Fruit fly (Drosophila melanogaster): ENCODE data around the gene CG11029.

The CG11029 gene

DNA sequence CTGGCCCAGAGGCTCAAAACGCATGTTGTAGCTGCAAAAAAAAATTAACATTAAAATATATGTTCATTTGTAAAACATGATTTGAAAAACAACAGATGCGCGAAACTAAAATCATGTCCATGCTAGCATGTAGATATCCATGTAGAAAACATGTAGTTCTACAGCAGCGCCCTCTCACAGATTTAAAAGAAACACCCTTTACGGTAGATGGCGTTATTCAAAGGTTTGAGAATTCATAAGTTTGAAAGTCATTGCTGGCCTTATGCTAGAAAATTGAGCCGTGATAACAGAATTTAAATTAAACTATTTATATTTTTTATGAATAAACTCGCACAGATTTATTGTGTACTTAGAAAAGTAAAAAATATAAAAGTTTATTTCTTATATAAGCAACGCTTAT is 25.2 kb downstream of the CG11029 start (continued):
- TF ChIP-seq Usf (GFP tag; optimal IDR thresholded peaks at IDR 0.05) (no peak), jing (GFP tag; optimal IDR thresholded peaks at IDR 0.05) (no peak), croc (GFP tag; conservative IDR thresholded peaks at IDR 0.05) (no peak), gt (GFP tag; IDR thresholded peaks at IDR 0.05) (no peak), CG2129 (GFP tag; IDR thresholded peaks at IDR 0.05; ENCODE audit: partially characterized antibody) (no peak), CG7963 (GFP tag; IDR thresholded peaks at IDR 0.05; ENCODE audit: partially characterized antibody) (no peak), CG10543 (GFP tag; optimal IDR thresholded peaks at IDR 0.05) (no peak), amos (GFP tag; IDR thresholded peaks at IDR 0.05; ENCODE audit: partially characterized antibody) (peak; percentile 82), kni (GFP tag; optimal IDR thresholded peaks at IDR 0.05) (no peak), CG3163 (GFP tag; optimal IDR thresholded peaks at IDR 0.05) (no peak), cas (GFP tag; IDR thresholded peaks at IDR 0.05) (no peak), maf-S (GFP tag; optimal IDR thresholded peaks at IDR 0.05) (no peak), CG8089 (GFP tag; optimal IDR thresholded peaks at IDR 0.05) (no peak), CG13424 (tag; optimal IDR thresholded peaks at IDR 0.05) (peak; percentile 5), nau (GFP tag; optimal IDR thresholded peaks at IDR 0.05) (no peak), pita (GFP tag; optimal IDR thresholded peaks at IDR 0.05) (peak; percentile 20), Ets65A (GFP tag) (peak; percentile 97), schlank (tag; optimal IDR thresholded peaks at IDR 0.05) (no peak), CG8290 (GFP tag; optimal IDR thresholded peaks at IDR 0.05) (peak; percentile 10), CG8290 (tag; optimal IDR thresholded peaks at IDR 0.05) (no peak), CG11247 (GFP tag; IDR thresholded peaks at IDR 0.05) (peak; percentile 43; the same call in 1 of the 2 replicates), h (optimal IDR thresholded peaks at IDR 0.05) (no peak), CHES-1-like (GFP tag; optimal IDR thresholded peaks at IDR 0.05) (no peak)

- TF ChIP-seq D19B (GFP tag; optimal IDR thresholded peaks at IDR 0.05) = no peak
- TF ChIP-seq tgo (GFP tag; IDR thresholded peaks at IDR 0.05) = no peak
- TF ChIP-seq Ada2b (GFP tag; IDR thresholded peaks at IDR 0.05) = no peak
- TF ChIP-seq Ssrp (tag; optimal IDR thresholded peaks at IDR 0.05) = no peak
- TF ChIP-seq exex (tag; optimal IDR thresholded peaks at IDR 0.05) = peak; percentile 11
- TF ChIP-seq croc (GFP tag; conservative IDR thresholded peaks at IDR 0.05) = no peak
- no peak for TF ChIP-seq run (tag; optimal IDR thresholded peaks at IDR 0.05)
- TF ChIP-seq NK7.1 (GFP tag; optimal IDR thresholded peaks at IDR 0.05) = no peak
- TF ChIP-seq ab (GFP tag; optimal IDR thresholded peaks at IDR 0.05) = no peak
- TF ChIP-seq CG11504 (tag; optimal IDR thresholded peaks at IDR 0.05) = no peak
- TF ChIP-seq gcm (GFP tag; optimal IDR thresholded peaks at IDR 0.05) = peak; percentile 46
- TF ChIP-seq CG2199 (GFP tag; IDR thresholded peaks at IDR 0.05) = 0 out of 3 replicates have a peak, but pooled peaks have one; percentile 52
- TF ChIP-seq grau (tag; optimal IDR thresholded peaks at IDR 0.05) = no peak
- TF ChIP-seq Hr51 (GFP tag; optimal IDR thresholded peaks at IDR 0.05) = no peak
Measured at dm6 chr2L:5772262-5772661, 26.3 kb downstream of the CG11029 start.

- TF ChIP-seq CG7786 (GFP tag; optimal IDR thresholded peaks at IDR 0.05) = peak; percentile 5
- TF ChIP-seq CG1792 (GFP tag; optimal IDR thresholded peaks at IDR 0.05) = no peak
- no peak for TF ChIP-seq p53 (GFP tag; optimal IDR thresholded peaks at IDR 0.05)
- peak; percentile 44 for TF ChIP-seq Meics (GFP tag; optimal IDR thresholded peaks at IDR 0.05)
- TF ChIP-seq bbx (GFP tag; IDR thresholded peaks at IDR 0.05; ENCODE audit: partially characterized antibody) = peak; percentile 19; the same call in 1 of the 2 replicates
- TF ChIP-seq exex (tag; optimal IDR thresholded peaks at IDR 0.05) = no peak
- peak; percentile 69; the same call in 1 of the 3 replicates for TF ChIP-seq hb (GFP tag; IDR thresholded peaks at IDR 0.05; ENCODE audit: partially characterized antibody)
- no peak for TF ChIP-seq CG10565 (GFP tag; optimal IDR thresholded peaks at IDR 0.05)
- peak; percentile 6 for TF ChIP-seq lilli (GFP tag; optimal IDR thresholded peaks at IDR 0.05)
- peak; percentile 8 for TF ChIP-seq CG15514 (GFP tag; optimal IDR thresholded peaks at IDR 0.05)
- peak; percentile 49; the same call in 2 of the 3 replicates for TF ChIP-seq mld (GFP tag; IDR thresholded peaks at IDR 0.05; ENCODE audit: partially characterized antibody)
- no peak for TF ChIP-seq CG12155 (GFP tag; optimal IDR thresholded peaks at IDR 0.05)
- TF ChIP-seq hth (optimal IDR thresholded peaks at IDR 0.05) = no peak
- TF ChIP-seq GATAe (GFP tag; conservative IDR thresholded peaks at IDR 0.05) = no peak
- no peak for TF ChIP-seq CG9817 (tag; optimal IDR thresholded peaks at IDR 0.05)
- peak; percentile 72 for TF ChIP-seq CG6791 (GFP tag; IDR thresholded peaks at IDR 0.05; ENCODE audit: partially characterized antibody)
Measured at dm6 chr2L:5778157-5778556, 32.2 kb downstream of the CG11029 start.

Data from whole organism, embryonic.